Fruit fly (Drosophila melanogaster): ENCODE results near the gene CG6154.

CG6154 gene

dm6 chr3R:26230016-26230415 lies 32.4 kb upstream of the CG6154 start, which contains the start of gene CG12290 (continued):
- TF ChIP-seq Dad (GFP tag; optimal IDR thresholded peaks at IDR 0.05) (no peak), hb (GFP tag; IDR thresholded peaks at IDR 0.05; ENCODE audit: partially characterized antibody) (no peak), CG11093 (GFP tag; IDR thresholded peaks at IDR 0.05) (no peak), lola (GFP tag; optimal IDR thresholded peaks at IDR 0.05) (no peak), cwo (GFP tag; optimal IDR thresholded peaks at IDR 0.05) (peak; percentile 20), nerfin-1 (tag; optimal IDR thresholded peaks at IDR 0.05) (no peak), H15 (GFP tag; IDR thresholded peaks at IDR 0.05) (no peak), gt (GFP tag; IDR thresholded peaks at IDR 0.05) (no peak), CG15601 (tag; optimal IDR thresholded peaks at IDR 0.05) (no peak), CG17912 (GFP tag; optimal IDR thresholded peaks at IDR 0.05) (no peak), vvl (GFP tag; IDR thresholded peaks at IDR 0.05) (peak; percentile 63), otp (GFP tag; IDR thresholded peaks at IDR 0.05) (no peak), bowl (GFP tag; IDR thresholded peaks at IDR 0.05) (peak; percentile 49; the same call in 1 of the 2 replicates), CG18599 (GFP tag; optimal IDR thresholded peaks at IDR 0.05) (peak; percentile 8), Oaz (GFP tag; IDR thresholded peaks at IDR 0.05) (no peak), insv (GFP tag; optimal IDR thresholded peaks at IDR 0.05) (no peak), Ssrp (tag; optimal IDR thresholded peaks at IDR 0.05) (no peak), CG4730 (GFP tag; IDR thresholded peaks at IDR 0.05) (0 out of 2 replicates have a peak, but pooled peaks have one; percentile 7), CG31224 (GFP tag; IDR thresholded peaks at IDR 0.05) (0 out of 2 replicates have a peak, but pooled peaks have one; percentile 14), CG10209 (GFP tag; optimal IDR thresholded peaks at IDR 0.05) (no peak), eyg (GFP tag; optimal IDR thresholded peaks at IDR 0.05) (no peak), Hey (tag; optimal IDR thresholded peaks at IDR 0.05) (no peak), Neu2 (GFP tag; optimal IDR thresholded peaks at IDR 0.05; ENCODE audit: borderline replicate concordance) (no peak), CG6272 (GFP tag; IDR thresholded peaks at IDR 0.05) (no peak), CG9797 (GFP tag; optimal IDR thresholded peaks at IDR 0.05) (no peak), mam (GFP tag; optimal IDR thresholded peaks at IDR 0.05) (no peak), CG1024 (GFP tag; IDR thresholded peaks at IDR 0.05) (no peak), nmo (GFP tag; optimal IDR thresholded peaks at IDR 0.05) (no peak), klu (GFP tag; IDR thresholded peaks at IDR 0.05) (no peak), gce (GFP tag; IDR thresholded peaks at IDR 0.05) (peak; percentile 41; the same call in 1 of the 3 replicates), Dip3 (GFP tag; optimal IDR thresholded peaks at IDR 0.05) (no peak), CG1233 (GFP tag; optimal IDR thresholded peaks at IDR 0.05) (no peak), en (GFP tag; optimal IDR thresholded peaks at IDR 0.05) (no peak), cas (GFP tag; IDR thresholded peaks at IDR 0.05) (no peak), CG15269 (tag; optimal IDR thresholded peaks at IDR 0.05) (peak; percentile 34), C15 (GFP tag; IDR thresholded peaks at IDR 0.05) (no peak), Sry-δ (GFP tag; optimal IDR thresholded peaks at IDR 0.05) (no peak), Dref (GFP tag; IDR thresholded peaks at IDR 0.05) (no peak), CG3847 (GFP tag; IDR thresholded peaks at IDR 0.05) (peak; percentile 19; the same call in 1 of the 2 replicates), sob (GFP tag; IDR thresholded peaks at IDR 0.05) (peak; percentile 37; the same call in 1 of the 2 replicates), CG31365 (tag; optimal IDR thresholded peaks at IDR 0.05) (no peak), CG12391 (tag; optimal IDR thresholded peaks at IDR 0.05) (no peak), zfh2 (GFP tag; optimal IDR thresholded peaks at IDR 0.05) (no peak), zen (tag; optimal IDR thresholded peaks at IDR 0.05) (no peak), sd (tag; optimal IDR thresholded peaks at IDR 0.05) (peak; percentile 27), Doc2 (GFP tag; IDR thresholded peaks at IDR 0.05) (no peak), CG11560 (tag; IDR thresholded peaks at IDR 0.05) (no peak), Eip74EF (GFP tag; optimal IDR thresholded peaks at IDR 0.05) (no peak), Bdp1 (GFP tag; optimal IDR thresholded peaks at IDR 0.05) (no peak), CG30403 (GFP tag; optimal IDR thresholded peaks at IDR 0.05) (no peak), NC2β (GFP tag; optimal IDR thresholded peaks at IDR 0.05) (peak; percentile 4)

Measured in whole organism, embryonic.